Worm (Caenorhabditis elegans) whole organism, L3 larva: ENCODE measurements around the gene C07H4.1.

Experiments
- aly-2 ChIP-seq: fragments of 150-350 bp; optimal IDR thresholded peaks from 2 replicates; lab custom pipeline; 2014; ENCODE audit warnings: missing biosample characterization, missing genetic modification characterization
- nhr-11 ChIP-seq: fragments of 150-350 bp; optimal IDR thresholded peaks from 2 replicates; lab custom pipeline; 2014; ENCODE audit warnings: missing biosample characterization, missing genetic modification characterization
- nhr-12 ChIP-seq: fragments of 150-350 bp; optimal IDR thresholded peaks from 2 replicates; lab custom pipeline; 2014; ENCODE audit warnings: missing biosample characterization, missing genetic modification characterization
- nhr-23 ChIP-seq: fragments of 150-350 bp; optimal IDR thresholded peaks from 2 replicates; lab custom pipeline; 2014; ENCODE audit warnings: missing biosample characterization, missing genetic modification reagents, missing genetic modification characterization
- pqm-1 ChIP-seq: fragments of 150-350 bp; optimal IDR thresholded peaks from 2 replicates; lab custom pipeline; 2017; ENCODE audit warnings: missing biosample characterization, missing genetic modification characterization, inconsistent platforms

ce11 chrII:9131363-9131762 is 37.9 kb upstream of the C07H4.1 start, which contains the start of gene C16D2.1:
- TF ChIP-seq nhr-23 (tag; lab: Kevin White, UChicago): no peak
- TF ChIP-seq aly-2: no peak
- no peak for TF ChIP-seq pqm-1
- TF ChIP-seq nhr-12: no peak
- no peak for TF ChIP-seq nhr-11 (tag; lab: Kevin White, UChicago)
